Worm (Caenorhabditis elegans) whole organism, L3 larva: Measurements from ENCODE around the gene T04F3.5.

Experiments used
- R02D3.7 ChIP-seq: fragments of 150-350 bp; optimal IDR thresholded peaks from 2 replicates; lab custom pipeline; 2014; ENCODE audit warnings: missing biosample characterization, missing genetic modification characterization
- elt-2 ChIP-seq: sonication (generic microtip); optimal IDR thresholded peaks from 2 replicates; lab custom pipeline; 2016; ENCODE audit warnings: missing genetic modification reagents, mild to moderate bottlenecking, missing genetic modification characterization, missing compliant biosample characterization
- elt-3 ChIP-seq, 3 experiments: fragments of 150-350 bp in 1 of 3; sonication (generic microtip) in 2 of 3; optimal IDR thresholded peaks; 2 replicates in 2 of 3; 4 replicates in 1 of 3; lab custom pipeline; 2014 to 2017; ENCODE audit warnings: missing biosample characterization in 3 of 3, missing genetic modification characterization in 3 of 3
- fos-1 ChIP-seq: fragments of 150-350 bp; optimal IDR thresholded peaks from 2 replicates; lab custom pipeline; 2014; ENCODE audit warnings: missing biosample characterization, missing genetic modification characterization
- mdl-1 ChIP-seq: fragments of 150-350 bp; optimal IDR thresholded peaks from 2 replicates; lab custom pipeline; 2014; ENCODE audit warnings: missing biosample characterization, missing genetic modification characterization
- nhr-76 ChIP-seq: fragments of 150-350 bp; sonication (generic microtip); optimal IDR thresholded peaks from 5 replicates; lab custom pipeline; 2014; ENCODE audit warnings: missing biosample characterization, missing genetic modification characterization
- nhr-77 ChIP-seq: fragments of 150-350 bp; optimal IDR thresholded peaks from 2 replicates; lab custom pipeline; 2014; ENCODE audit warnings: missing biosample characterization, missing genetic modification characterization
- pha-4 ChIP-seq: fragments of 150-350 bp; optimal IDR thresholded peaks from 2 replicates; lab custom pipeline; 2014; ENCODE audit warnings: missing biosample characterization, missing genetic modification reagents, missing genetic modification characterization
- tbx-2 ChIP-seq: sonication (generic microtip); optimal IDR thresholded peaks from 2 replicates; lab custom pipeline; 2016; ENCODE audit warnings: mild to moderate bottlenecking, missing genetic modification characterization, missing compliant biosample characterization
- unc-62 ChIP-seq: fragments of 150-350 bp; sonication (generic microtip); optimal IDR thresholded peaks from 4 replicates; lab custom pipeline; 2014; ENCODE audit warnings: missing biosample characterization, missing genetic modification reagents, missing genetic modification characterization
- ztf-11 ChIP-seq: fragments of 150-350 bp; optimal IDR thresholded peaks from 2 replicates; lab custom pipeline; 2014; ENCODE audit warnings: missing biosample characterization, missing genetic modification characterization

- TF ChIP-seq tbx-2 (tag; lab: Kevin White, UChicago) (no peak), unc-62 (GFP tag; lab: Kevin White, UChicago) (no peak), pha-4 (tag; lab: Kevin White, UChicago) (no peak), elt-2 (tag; lab: Kevin White, UChicago) (no peak), R02D3.7 (tag; lab: Kevin White, UChicago) (no peak), ztf-11 (tag; lab: Kevin White, UChicago) (no peak), nhr-77 (tag; lab: Kevin White, UChicago) (no peak), elt-3 (tag; optimal IDR thresholded peaks at IDR 0.05; lab: Kevin White, UChicago) (no peak), nhr-76 (no peak), fos-1 (no peak), mdl-1 (tag; lab: Kevin White, UChicago) (no peak)
Measured at ce11 chrV:11795352-11795751, 34.9 kb downstream of the T04F3.5 start.
